Worm (Caenorhabditis elegans) whole organism, midembryonic: ENCODE measurements around the gene T11G6.3.

Experiments
- T22C8.4 ChIP-seq: fragments of 200-800 bp; sonication (Bioruptor generic); IDR thresholded peaks from 2 replicates; pipeline ENCODE4 v1.3.6; 2022; ENCODE audit warnings: missing genetic modification characterization, missing compliant biosample characterization
- cog-1 ChIP-seq: sonication (generic microtip); optimal IDR thresholded peaks from 2 replicates; lab custom pipeline; 2016; ENCODE audit warnings: missing genetic modification characterization, missing compliant biosample characterization
- flt-1 ChIP-seq: fragments of 200-800 bp; sonication (Bioruptor generic); IDR thresholded peaks from 2 replicates; pipeline ENCODE4 v1.3.6; 2022; ENCODE audit warnings: missing genetic modification characterization, missing compliant biosample characterization
- klf-2 ChIP-seq: fragments of 200-800 bp; sonication (Bioruptor generic); conservative IDR thresholded peaks from 2 replicates; pipeline ENCODE4 v1.3.6; 2022; ENCODE audit warnings: missing genetic modification reagents, missing genetic modification characterization, missing compliant biosample characterization
- med-1 ChIP-seq: sonication (generic microtip); optimal IDR thresholded peaks from 2 replicates; lab custom pipeline; 2017; ENCODE audit warnings: missing genetic modification characterization, mild to moderate bottlenecking, missing compliant biosample characterization, antibody characterized with exemption, missing genetic modification reagents; ENCODE audit not compliant: insufficient read depth
- ref-1 ChIP-seq: fragments of 200-800 bp; sonication (Bioruptor generic); conservative IDR thresholded peaks from 2 replicates; pipeline ENCODE4 v1.3.6; 2022; ENCODE audit warnings: missing genetic modification reagents, missing genetic modification characterization, missing compliant biosample characterization
- tab-1 ChIP-seq: fragments of 200-800 bp; sonication (Bioruptor generic); IDR thresholded peaks from 2 replicates; pipeline ENCODE4 v1.3.6; 2022; ENCODE audit warnings: missing genetic modification characterization, missing compliant biosample characterization
- ztf-23 ChIP-seq: fragments of 200-800 bp; sonication (Bioruptor generic); IDR thresholded peaks from 2 replicates; pipeline ENCODE4 v1.3.6; 2022; ENCODE audit warnings: missing genetic modification reagents, missing genetic modification characterization, missing compliant biosample characterization
- ztf-29 ChIP-seq: fragments of 200-800 bp; sonication (Bioruptor generic); IDR thresholded peaks from 2 replicates; pipeline ENCODE4 v1.3.6; 2022; ENCODE audit warnings: missing genetic modification reagents, missing genetic modification characterization, missing compliant biosample characterization

The T11G6.3 gene

DNA sequence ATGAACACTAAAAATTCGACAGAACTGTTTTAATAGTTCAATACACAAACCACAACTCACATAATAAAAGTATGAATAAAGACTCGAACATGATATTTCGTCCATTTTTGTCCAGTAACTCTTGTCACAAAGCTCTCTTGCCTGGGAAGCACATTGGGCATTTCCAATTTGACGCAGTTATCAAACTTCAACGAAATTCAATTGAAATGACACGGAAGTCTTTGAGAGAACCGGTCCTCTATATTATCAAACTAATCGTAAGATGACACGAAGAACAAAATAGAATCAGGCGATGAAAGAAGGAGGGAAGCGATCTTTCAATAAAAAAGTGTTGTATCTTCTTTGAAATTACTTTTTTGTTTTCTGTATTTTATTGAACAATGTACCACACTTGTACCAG is at the start of gene T11G6.3:
TSS of gene T11G6.3 (minus strand) at position 189 of the 400 bp plus-strand sequence.
- TF ChIP-seq ztf-29 (GFP tag; lab: Robert Waterston, UW): no peak
- TF ChIP-seq T22C8.4 (GFP tag; lab: Robert Waterston, UW): no peak
- no peak for TF ChIP-seq med-1 (GFP tag; lab: Kevin White, UChicago)
- no peak for TF ChIP-seq tab-1 (GFP tag; lab: Robert Waterston, UW)
- no peak for TF ChIP-seq ref-1 (GFP tag; lab: Robert Waterston, UW)
- no peak for TF ChIP-seq klf-2
- TF ChIP-seq cog-1: no peak
- no peak for TF ChIP-seq ztf-23 (GFP tag; lab: Robert Waterston, UW)
- TF ChIP-seq flt-1: no peak

DNA sequence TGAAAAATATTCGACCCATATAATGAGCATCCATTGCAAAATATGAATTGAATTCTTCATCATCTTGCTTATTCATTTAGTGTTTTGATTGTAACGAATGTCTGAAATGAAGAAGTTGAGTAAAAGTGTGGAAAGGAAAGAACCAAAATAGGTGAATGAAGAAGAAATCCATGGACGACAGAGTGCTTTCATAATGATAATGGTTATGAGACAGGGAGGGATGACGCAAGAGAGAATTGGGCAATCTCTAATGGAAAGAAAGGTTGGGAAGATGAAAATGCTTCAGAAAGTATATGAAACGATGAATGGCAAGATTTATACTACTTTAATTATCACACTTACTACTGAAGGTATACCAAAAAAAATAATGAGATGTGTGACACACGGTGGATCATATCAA is 49.2 kb upstream of the T11G6.3 start, which contains the start of gene ZK596.3:
TSS of gene ZK596.3 (minus strand) at position 101 of the 400 bp plus-strand sequence.
- no peak for TF ChIP-seq flt-1
- TF ChIP-seq med-1 (GFP tag; lab: Kevin White, UChicago): no peak

DNA sequence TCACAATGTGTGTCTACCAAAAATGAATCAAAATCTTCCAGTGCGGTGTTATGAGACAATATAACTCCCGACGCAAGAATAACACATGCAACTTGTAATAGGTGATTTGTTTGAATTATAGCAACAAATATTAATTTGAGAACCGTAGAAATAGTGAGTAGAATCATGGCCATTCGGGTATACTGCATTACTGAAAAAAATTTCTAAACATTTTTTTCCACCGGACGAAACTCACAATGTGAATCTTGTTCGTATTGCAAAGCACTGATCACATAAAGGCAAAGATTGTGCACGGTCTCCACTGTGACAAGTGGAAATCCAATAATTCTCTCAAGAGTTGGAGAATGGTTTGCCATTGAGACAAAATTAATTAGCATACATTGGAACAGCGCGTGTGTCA is 47.4 kb upstream of the T11G6.3 start:
- TF ChIP-seq cog-1: no peak
- TF ChIP-seq flt-1: no peak
- TF ChIP-seq ztf-29 (GFP tag; lab: Robert Waterston, UW): no peak
- TF ChIP-seq klf-2: no peak
- no peak for TF ChIP-seq med-1 (GFP tag; lab: Kevin White, UChicago)
- no peak for TF ChIP-seq T22C8.4 (GFP tag; lab: Robert Waterston, UW)
- TF ChIP-seq tab-1 (GFP tag; lab: Robert Waterston, UW): no peak
- no peak for TF ChIP-seq ztf-23 (GFP tag; lab: Robert Waterston, UW)
- TF ChIP-seq ref-1 (GFP tag; lab: Robert Waterston, UW): no peak

DNA sequence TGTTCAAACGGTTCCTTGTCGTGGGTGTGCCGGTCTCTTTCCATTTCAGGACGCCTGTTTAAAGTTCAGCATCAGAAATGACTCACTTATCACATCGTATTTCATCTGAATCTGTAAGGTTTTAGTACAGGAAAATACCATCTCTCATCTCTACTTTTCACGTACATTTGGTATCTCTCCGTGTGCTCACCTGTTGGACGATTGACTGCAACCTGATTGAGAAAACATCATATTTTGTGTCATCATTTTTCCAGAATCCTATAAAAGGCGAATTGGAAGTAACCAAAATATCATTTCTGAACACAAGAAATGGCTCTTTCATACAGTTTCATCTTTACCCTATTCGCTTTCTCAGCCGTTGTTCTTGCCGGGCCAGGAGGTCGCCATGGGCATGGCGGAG is 45.0 kb upstream of the T11G6.3 start, which contains the start of gene srlf-30:
TSS of gene srlf-30 (plus strand) at position 301 of the 400 bp plus-strand sequence.
- TF ChIP-seq klf-2 (no peak), ztf-23 (GFP tag; lab: Robert Waterston, UW) (no peak), ztf-29 (GFP tag; lab: Robert Waterston, UW) (no peak), cog-1 (no peak), flt-1 (no peak), ref-1 (GFP tag; lab: Robert Waterston, UW) (no peak), tab-1 (GFP tag; lab: Robert Waterston, UW) (no peak), T22C8.4 (GFP tag; lab: Robert Waterston, UW) (no peak)

DNA sequence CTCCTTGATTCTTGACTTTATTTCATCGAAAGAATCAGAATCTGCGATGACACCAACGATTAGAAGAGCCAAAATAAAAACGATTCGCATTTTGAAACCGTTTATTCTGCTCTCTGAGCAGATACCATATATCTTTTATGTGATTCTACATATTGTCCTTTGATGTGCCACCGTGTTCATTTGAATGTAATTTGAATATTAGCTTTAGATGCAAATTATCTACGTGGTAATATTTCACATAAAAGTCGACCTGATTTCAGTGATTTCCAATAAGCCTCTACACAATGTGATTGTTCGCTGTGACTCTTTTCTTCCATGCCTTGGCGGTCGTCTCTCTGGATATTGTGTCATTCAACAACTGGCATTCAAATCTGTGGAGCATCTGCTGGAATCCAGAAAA is 44.1 kb upstream of the T11G6.3 start, which contains the start of the genes F13E9.9 and F13E9.19:
TSS of gene F13E9.9 (minus strand) at position 101 of the 400 bp plus-strand sequence.
TSS of gene F13E9.19 (plus strand) at position 316 of the 400 bp plus-strand sequence.
- TF ChIP-seq ztf-29 (GFP tag; lab: Robert Waterston, UW) (no peak), ztf-23 (GFP tag; lab: Robert Waterston, UW) (no peak), flt-1 (no peak), med-1 (GFP tag; lab: Kevin White, UChicago) (no peak)

DNA sequence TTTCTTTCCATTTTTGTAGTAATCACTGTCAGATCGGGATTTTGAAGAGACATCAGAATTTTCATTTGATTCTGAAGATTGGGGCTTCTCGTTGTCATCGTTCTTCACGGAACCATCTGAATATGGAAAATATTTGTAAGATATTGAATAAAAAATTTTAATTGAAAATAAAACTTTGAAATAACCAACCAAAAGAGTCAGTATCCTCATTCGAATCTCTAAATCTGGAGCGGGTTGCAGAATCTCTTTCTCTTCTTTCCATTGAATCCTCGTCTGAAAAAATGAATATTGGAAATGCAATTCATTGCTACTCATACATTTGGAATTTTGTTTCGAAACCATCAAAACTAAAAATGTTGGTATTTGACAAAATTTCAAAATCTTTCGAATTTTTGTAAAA is 43.1 kb upstream of the T11G6.3 start:
- TF ChIP-seq T22C8.4 (GFP tag; lab: Robert Waterston, UW) (no peak), ztf-23 (GFP tag; lab: Robert Waterston, UW) (no peak), ref-1 (GFP tag; lab: Robert Waterston, UW) (no peak), tab-1 (GFP tag; lab: Robert Waterston, UW) (no peak), med-1 (GFP tag; lab: Kevin White, UChicago) (no peak), ztf-29 (GFP tag; lab: Robert Waterston, UW) (no peak), flt-1 (no peak), cog-1 (no peak), klf-2 (no peak)

DNA sequence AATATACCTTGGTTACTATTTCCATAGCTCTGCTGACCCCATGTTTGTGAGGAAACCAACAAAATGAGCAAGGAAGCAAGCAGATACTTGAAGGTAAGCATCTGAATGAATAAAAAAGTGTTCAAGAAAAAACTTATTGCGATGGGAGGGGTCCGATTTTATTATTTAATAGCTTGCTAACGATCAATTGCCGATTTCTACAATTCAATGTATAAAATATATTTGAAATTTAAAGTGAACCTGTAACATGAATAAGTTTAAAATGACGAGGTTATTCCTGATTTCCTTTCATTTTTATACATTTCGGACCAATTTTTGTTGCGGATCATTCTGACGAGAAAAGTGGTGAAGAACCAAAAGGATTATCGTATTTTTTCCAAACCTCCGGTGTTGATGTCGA is 41.5 kb upstream of the T11G6.3 start, which contains the start of gene srlf-13:
TSS of gene srlf-13 (minus strand) at position 101 of the 400 bp plus-strand sequence.
- TF ChIP-seq ztf-23 (GFP tag; lab: Robert Waterston, UW): no peak
- TF ChIP-seq med-1 (GFP tag; lab: Kevin White, UChicago): no peak
- no peak for TF ChIP-seq tab-1 (GFP tag; lab: Robert Waterston, UW)

DNA sequence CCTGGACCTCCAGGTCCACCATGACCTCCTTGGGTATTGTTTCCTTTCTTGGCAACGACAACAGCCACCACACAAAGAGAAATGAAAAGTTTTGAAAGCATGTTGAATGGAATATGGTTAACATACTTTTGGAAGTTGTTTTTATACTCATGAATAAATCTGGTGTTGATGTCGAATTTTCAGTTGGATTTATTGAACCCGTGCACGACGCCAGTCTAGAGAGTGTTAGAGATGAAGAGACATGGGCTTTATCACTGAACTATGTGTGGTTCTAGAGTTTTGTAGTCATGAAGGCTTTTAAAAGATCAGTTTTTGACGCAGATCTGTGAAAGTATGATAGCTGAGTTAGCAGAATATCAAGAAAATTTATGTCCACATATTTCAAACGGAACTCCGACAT is 39.2 kb upstream of the T11G6.3 start, which contains the start of gene srlf-14:
TSS of gene srlf-14 (minus strand) at position 101 of the 400 bp plus-strand sequence.
- no peak for TF ChIP-seq klf-2

DNA sequence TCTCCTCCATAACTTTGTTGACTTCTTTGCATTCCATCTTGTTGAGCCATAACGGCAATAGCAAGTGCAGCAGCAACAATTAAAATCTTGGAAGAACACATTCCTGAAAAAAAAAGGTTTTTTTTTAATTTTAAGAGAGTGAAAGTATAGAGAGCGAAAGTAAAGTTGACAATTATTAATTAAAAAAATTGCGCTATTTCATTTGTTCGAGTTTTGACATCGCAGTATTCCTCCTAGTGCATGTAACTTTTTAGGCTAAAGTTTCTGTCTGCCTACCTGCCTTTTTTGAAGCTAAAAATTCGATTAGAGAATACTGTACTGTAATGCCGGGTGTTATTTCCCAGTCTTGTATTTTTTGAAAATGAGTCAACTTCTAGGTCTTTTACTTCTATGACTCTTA is 37.0 kb upstream of the T11G6.3 start, which contains the start of gene srlf-12:
TSS of gene srlf-12 (minus strand) at position 101 of the 400 bp plus-strand sequence.
- no peak for TF ChIP-seq T22C8.4 (GFP tag; lab: Robert Waterston, UW)
- no peak for TF ChIP-seq cog-1

DNA sequence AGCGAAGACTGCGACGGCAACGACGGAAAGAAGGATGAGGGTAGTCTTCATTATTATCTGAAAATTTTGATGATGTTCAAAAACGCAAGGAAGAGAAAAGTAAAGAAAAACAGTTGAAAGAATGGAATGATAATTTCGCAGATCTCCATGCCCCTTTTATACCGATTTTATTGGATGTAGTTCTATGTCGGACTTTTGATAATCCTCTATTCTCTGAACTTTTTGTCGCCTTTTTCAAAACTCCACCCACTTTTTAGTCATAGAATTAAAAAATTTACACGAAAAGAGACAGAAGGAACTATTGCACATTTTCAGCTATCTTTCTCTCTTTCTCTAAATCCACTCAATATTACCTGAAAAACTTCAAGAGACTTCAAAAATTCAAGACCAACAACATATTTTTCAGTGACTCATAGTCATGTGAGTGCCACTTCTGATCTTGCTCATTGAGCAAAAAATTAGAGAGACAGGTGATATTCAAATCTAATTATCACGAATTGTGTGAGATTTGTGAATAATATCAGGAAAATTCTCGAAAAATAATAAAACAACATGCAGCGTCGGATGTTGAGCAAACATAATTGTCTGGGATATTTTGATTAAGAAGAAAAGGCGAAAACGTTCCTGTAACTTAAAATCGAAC is 34.9 kb upstream of the T11G6.3 start, which contains the start of gene F13E9.15:
TSS of gene F13E9.15 (minus strand) at position 51 of the 643 bp plus-strand sequence.
- TF ChIP-seq klf-2 (no peak), ref-1 (GFP tag; lab: Robert Waterston, UW) (no peak), cog-1 (no peak), ztf-29 (GFP tag; lab: Robert Waterston, UW) (no peak), ztf-23 (GFP tag; lab: Robert Waterston, UW) (no peak), flt-1 (no peak), tab-1 (GFP tag; lab: Robert Waterston, UW) (no peak), T22C8.4 (GFP tag; lab: Robert Waterston, UW) (no peak), med-1 (GFP tag; lab: Kevin White, UChicago) (no peak)
